Fruit fly (Drosophila melanogaster) whole organism, prepupa: ENCODE results near the gene ara.

ENCODE experiments used
- Blimp-1 ChIP-seq: fragments of 200-800 bp; sonication (Bioruptor generic); optimal IDR thresholded peaks from 3 replicates; lab custom pipeline; 2017; ENCODE audit warnings: missing biosample characterization, missing genetic modification characterization, mild to moderate bottlenecking, moderate library complexity, missing genetic modification reagents
- CG10631 ChIP-seq: fragments of 200-800 bp; sonication (Bioruptor generic); optimal IDR thresholded peaks from 2 replicates; lab custom pipeline; 2016; ENCODE audit warnings: missing biosample characterization, missing genetic modification characterization
- CG11294 ChIP-seq: fragments of 200-800 bp; sonication (Bioruptor generic); IDR thresholded peaks from 2 replicates; pipeline ENCODE4 v1.3.6; 2022; ENCODE audit warnings: missing biosample characterization, missing genetic modification characterization
- CG11762 ChIP-seq: fragments of 200-800 bp; sonication (Bioruptor generic); optimal IDR thresholded peaks from 3 replicates; lab custom pipeline; 2016; ENCODE audit warnings: missing biosample characterization, missing genetic modification characterization; ENCODE audit not compliant: insufficient read depth
- CG11902 ChIP-seq: fragments of 200-800 bp; sonication (Bioruptor generic); optimal IDR thresholded peaks from 3 replicates; lab custom pipeline; 2016; ENCODE audit warnings: missing biosample characterization, missing genetic modification characterization
- CG1621 ChIP-seq: fragments of 200-800 bp; sonication (Bioruptor generic); optimal IDR thresholded peaks from 3 replicates; lab custom pipeline; 2018; ENCODE audit warnings: missing biosample characterization, mild to moderate bottlenecking, missing genetic modification characterization
- CG16779 ChIP-seq: fragments of 200-800 bp; sonication (Bioruptor generic); optimal IDR thresholded peaks from 3 replicates; lab custom pipeline; 2017; ENCODE audit warnings: missing biosample characterization, mild to moderate bottlenecking, missing genetic modification characterization
- CG3032 ChIP-seq: fragments of 200-800 bp; optimal IDR thresholded peaks from 2 replicates; lab custom pipeline; 2019; ENCODE audit warnings: missing biosample characterization, mild to moderate bottlenecking, missing genetic modification characterization, moderate library complexity
- CG32006 ChIP-seq: fragments of 200-800 bp; sonication (Bioruptor generic); optimal IDR thresholded peaks from 3 replicates; lab custom pipeline; 2017; ENCODE audit warnings: missing biosample characterization, mild to moderate bottlenecking, missing genetic modification characterization
- CG34406 ChIP-seq: fragments of 200-800 bp; sonication (Bioruptor generic); optimal IDR thresholded peaks from 3 replicates; lab custom pipeline; 2016; ENCODE audit warnings: missing biosample characterization, missing genetic modification characterization
- CG3919 ChIP-seq: fragments of 200-800 bp; sonication (Bioruptor generic); optimal IDR thresholded peaks from 3 replicates; lab custom pipeline; 2016; ENCODE audit warnings: missing biosample characterization, missing genetic modification characterization
- CG4318 ChIP-seq: fragments of 200-800 bp; sonication (Bioruptor generic); optimal IDR thresholded peaks from 3 replicates; lab custom pipeline; 2017; ENCODE audit warnings: missing biosample characterization, mild to moderate bottlenecking, missing genetic modification characterization
- CG6163 ChIP-seq: fragments of 200-800 bp; sonication (Bioruptor generic); IDR thresholded peaks from 3 replicates; pipeline ENCODE4 v1.3.6; 2022; ENCODE audit warnings: missing biosample characterization, missing genetic modification characterization
- CG6792 ChIP-seq: fragments of 200-800 bp; sonication (Bioruptor generic); optimal IDR thresholded peaks from 3 replicates; lab custom pipeline; 2016; ENCODE audit warnings: missing biosample characterization, missing genetic modification characterization
- CG6808 ChIP-seq: fragments of 200-800 bp; sonication (Bioruptor generic); optimal IDR thresholded peaks from 3 replicates; lab custom pipeline; 2017; ENCODE audit warnings: missing biosample characterization, missing genetic modification characterization, mild to moderate bottlenecking, moderate library complexity, missing genetic modification reagents
- CG6854 ChIP-seq: fragments of 200-800 bp; sonication (Bioruptor generic); optimal IDR thresholded peaks from 2 replicates; lab custom pipeline; 2017; ENCODE audit warnings: missing biosample characterization, mild to moderate bottlenecking, missing genetic modification characterization
- CG8119 ChIP-seq: fragments of 200-800 bp; sonication (Bioruptor generic); IDR thresholded peaks from 3 replicates; pipeline ENCODE4 v1.3.6; 2022; ENCODE audit warnings: missing biosample characterization, missing genetic modification characterization
- CG8319 ChIP-seq: fragments of 200-800 bp; sonication (Bioruptor generic); optimal IDR thresholded peaks from 3 replicates; lab custom pipeline; 2016; ENCODE audit warnings: missing biosample characterization, missing genetic modification characterization
- CG8632 ChIP-seq: fragments of 200-800 bp; sonication (Bioruptor generic); optimal IDR thresholded peaks from 3 replicates; lab custom pipeline; 2016; ENCODE audit warnings: missing biosample characterization, missing genetic modification characterization
- CG9139 ChIP-seq: fragments of 200-800 bp; sonication (Bioruptor generic); optimal IDR thresholded peaks from 3 replicates; lab custom pipeline; 2017; ENCODE audit warnings: missing biosample characterization, mild to moderate bottlenecking, missing genetic modification characterization
- Eip75B ChIP-seq: fragments of 200-800 bp; sonication (Bioruptor generic); optimal IDR thresholded peaks from 3 replicates; lab custom pipeline; 2016; ENCODE audit warnings: missing biosample characterization, missing genetic modification characterization
- Ets21C ChIP-seq: fragments of 200-800 bp; sonication (Bioruptor generic); optimal IDR thresholded peaks from 3 replicates; lab custom pipeline; 2016; ENCODE audit warnings: missing biosample characterization, missing genetic modification characterization
- Ets96B ChIP-seq: fragments of 200-800 bp; optimal IDR thresholded peaks from 2 replicates; lab custom pipeline; 2019; ENCODE audit warnings: missing biosample characterization, mild to moderate bottlenecking, missing genetic modification characterization, moderate library complexity
- Gug ChIP-seq: fragments of 200-800 bp; sonication (Bioruptor generic); IDR thresholded peaks from 2 replicates; pipeline ENCODE4 v1.3.6; 2022; ENCODE audit warnings: missing biosample characterization, missing genetic modification characterization
- Lpt ChIP-seq: fragments of 200-800 bp; sonication (Bioruptor generic); optimal IDR thresholded peaks from 3 replicates; lab custom pipeline; 2016; ENCODE audit warnings: missing biosample characterization, missing genetic modification characterization
- OdsH ChIP-seq: fragments of 200-800 bp; sonication (Bioruptor generic); optimal IDR thresholded peaks from 3 replicates; lab custom pipeline; 2016; ENCODE audit warnings: missing biosample characterization, missing genetic modification characterization
- Smox ChIP-seq: fragments of 200-800 bp; sonication (Bioruptor generic); optimal IDR thresholded peaks from 3 replicates; lab custom pipeline; 2016; ENCODE audit warnings: missing biosample characterization, missing genetic modification characterization
- Sox102F ChIP-seq: fragments of 200-800 bp; sonication (Bioruptor generic); optimal IDR thresholded peaks from 2 replicates; lab custom pipeline; 2016; ENCODE audit warnings: missing biosample characterization, mild to moderate bottlenecking, missing genetic modification characterization
- Sox14 ChIP-seq: fragments of 200-800 bp; sonication (Bioruptor generic); optimal IDR thresholded peaks from 3 replicates; lab custom pipeline; 2016; ENCODE audit warnings: missing biosample characterization, missing genetic modification characterization
- Sox15 ChIP-seq: fragments of 200-800 bp; sonication (Bioruptor generic); optimal IDR thresholded peaks from 3 replicates; lab custom pipeline; 2016; ENCODE audit warnings: missing biosample characterization, missing genetic modification characterization
- acj6 ChIP-seq: fragments of 200-800 bp; sonication (Bioruptor generic); optimal IDR thresholded peaks from 3 replicates; lab custom pipeline; 2016; ENCODE audit warnings: missing biosample characterization, missing genetic modification characterization
- cyc ChIP-seq: fragments of 200-800 bp; sonication (Bioruptor generic); optimal IDR thresholded peaks from 3 replicates; lab custom pipeline; 2016; ENCODE audit warnings: missing biosample characterization, missing genetic modification characterization
- dsx ChIP-seq: fragments of 200-800 bp; optimal IDR thresholded peaks from 3 replicates; lab custom pipeline; 2019; ENCODE audit warnings: missing biosample characterization, mild to moderate bottlenecking, missing genetic modification characterization, moderate library complexity; ENCODE audit not compliant: poor library complexity, severe bottlenecking
- eg ChIP-seq: fragments of 200-800 bp; sonication (Bioruptor generic); IDR thresholded peaks from 3 replicates; pipeline ENCODE4 v1.3.6; 2022; ENCODE audit warnings: missing biosample characterization, missing genetic modification characterization
- esn ChIP-seq: fragments of 200-800 bp; sonication (Bioruptor generic); optimal IDR thresholded peaks from 2 replicates; lab custom pipeline; 2016; ENCODE audit warnings: missing biosample characterization, mild to moderate bottlenecking, missing genetic modification characterization, moderate library complexity
- fd59A ChIP-seq: fragments of 200-800 bp; sonication (Bioruptor generic); optimal IDR thresholded peaks from 2 replicates; lab custom pipeline; 2017; ENCODE audit warnings: missing biosample characterization, mild to moderate bottlenecking, missing genetic modification characterization, missing genetic modification reagents
- fd85E ChIP-seq: fragments of 200-800 bp; sonication (Bioruptor generic); optimal IDR thresholded peaks from 3 replicates; lab custom pipeline; 2016; ENCODE audit warnings: missing biosample characterization, missing genetic modification characterization
- fkh ChIP-seq: fragments of 200-800 bp; sonication (Bioruptor generic); optimal IDR thresholded peaks from 3 replicates; lab custom pipeline; 2017; ENCODE audit warnings: missing biosample characterization, mild to moderate bottlenecking, missing genetic modification characterization, moderate library complexity
- lz ChIP-seq: fragments of 200-800 bp; sonication (Bioruptor generic); optimal IDR thresholded peaks from 3 replicates; lab custom pipeline; 2016; ENCODE audit warnings: missing biosample characterization, missing genetic modification characterization
- pdm3 ChIP-seq: fragments of 200-800 bp; sonication (Bioruptor generic); optimal IDR thresholded peaks from 3 replicates; lab custom pipeline; 2016; ENCODE audit warnings: missing biosample characterization, missing genetic modification characterization
- salr ChIP-seq, 2 experiments: fragments of 200-800 bp; sonication (Bioruptor generic); optimal IDR thresholded peaks; 3 replicates each; lab custom pipeline; 2016 to 2018; ENCODE audit warnings: missing biosample characterization in 2 of 2, missing genetic modification characterization in 2 of 2, mild to moderate bottlenecking in 1 of 2
- ss ChIP-seq, 2 experiments: fragments of 200-800 bp; sonication (Bioruptor generic); optimal IDR thresholded peaks; 2 replicates in 1 of 2; 3 replicates in 1 of 2; lab custom pipeline; 2017 to 2018; ENCODE audit warnings: mild to moderate bottlenecking in 2 of 2, missing biosample characterization in 2 of 2, missing genetic modification characterization in 2 of 2, moderate library complexity in 1 of 2
- svp ChIP-seq: fragments of 200-800 bp; sonication (Bioruptor generic); peaks from one replicate; lab custom pipeline; 2016; ENCODE audit warnings: missing biosample characterization, missing genetic modification characterization
- topi ChIP-seq: fragments of 200-800 bp; sonication (Bioruptor generic); optimal IDR thresholded peaks from 3 replicates; lab custom pipeline; 2016; ENCODE audit warnings: missing biosample characterization, missing genetic modification characterization
- vri ChIP-seq: fragments of 200-800 bp; sonication (Bioruptor generic); optimal IDR thresholded peaks from 3 replicates; lab custom pipeline; 2016; ENCODE audit warnings: missing biosample characterization, mild to moderate bottlenecking, missing genetic modification characterization

Gene ara

dm6 chr3L:12606292-12606691, 25.8 kb downstream of the ara start:
- TF ChIP-seq fkh (GFP tag; lab: Kevin White, UChicago) (peak; percentile 77), dsx (GFP tag; lab: Kevin White, UChicago) (no peak)
- TF ChIP-seq, all 60 proteins: peak for 1

- TF ChIP-seq Smox (GFP tag; lab: Kevin White, UChicago), result no peak
- TF ChIP-seq CG32006 (GFP tag; lab: Kevin White, UChicago), result no peak
- TF ChIP-seq CG6163, result no peak
- TF ChIP-seq CG16779 (tag; lab: Kevin White, UChicago), result no peak
- TF ChIP-seq Sox14 (GFP tag; lab: Kevin White, UChicago), result peak; percentile 48
- TF ChIP-seq Ets21C (GFP tag; lab: Kevin White, UChicago), result no peak
- no peak for TF ChIP-seq CG11294 (GFP tag; lab: Robert Waterston, UW)
- TF ChIP-seq Sox102F, result no peak
- no peak for TF ChIP-seq cyc (GFP tag; lab: Kevin White, UChicago)
- TF ChIP-seq CG8632 (GFP tag; lab: Kevin White, UChicago), result no peak
- peak; percentile 47 for TF ChIP-seq CG1621 (tag; lab: Kevin White, UChicago)
- TF ChIP-seq CG4318 (GFP tag; lab: Kevin White, UChicago), result no peak
- TF ChIP-seq fkh (GFP tag; lab: Kevin White, UChicago), result peak; percentile 48
- no peak for TF ChIP-seq CG6792 (GFP tag; lab: Kevin White, UChicago)
- 0 out of 3 replicates have a peak, but pooled peaks have one; percentile 45 for TF ChIP-seq CG8119 (GFP tag; lab: Robert Waterston, UW)
- TF ChIP-seq Sox15 (GFP tag; lab: Kevin White, UChicago), result no peak
- TF ChIP-seq Eip75B, result no peak
- TF ChIP-seq vri, result no peak
- no peak for TF ChIP-seq CG6854 (GFP tag; lab: Kevin White, UChicago)
- 0 out of 3 replicates have a peak, but pooled peaks have one; percentile 52 for TF ChIP-seq eg (GFP tag; lab: Robert Waterston, UW)
- TF ChIP-seq Lpt (GFP tag; lab: Kevin White, UChicago), result no peak
- TF ChIP-seq lz (GFP tag; lab: Kevin White, UChicago), result no peak
- no peak for TF ChIP-seq OdsH
- TF ChIP-seq CG34406 (GFP tag; lab: Kevin White, UChicago), result no peak
- peak in 1 of 2 experiments; percentile 21 for TF ChIP-seq ss (GFP tag; optimal IDR thresholded peaks at IDR 0.05; lab: Kevin White, UChicago)
- no peak for TF ChIP-seq CG11762
- TF ChIP-seq Blimp-1 (GFP tag; lab: Kevin White, UChicago), result no peak
- no peak for TF ChIP-seq Ets96B (tag; lab: Kevin White, UChicago)
- no peak for TF ChIP-seq CG8319 (GFP tag; lab: Kevin White, UChicago)
- no peak for TF ChIP-seq Gug (GFP tag; lab: Robert Waterston, UW)
- TF ChIP-seq CG3919 (GFP tag; lab: Kevin White, UChicago), result no peak
- TF ChIP-seq esn (GFP tag; lab: Kevin White, UChicago), result peak; percentile 14
Measured at dm6 chr3L:12609387-12609799, 28.9 kb downstream of the ara start, which contains the start of gene caup. caup (plus strand) TSS chr3L:12609631.

- no peak for TF ChIP-seq svp (GFP tag; lab: Kevin White, UChicago)
- no peak for TF ChIP-seq pdm3
- no peak for TF ChIP-seq fd85E (GFP tag; lab: Kevin White, UChicago)
- TF ChIP-seq Ets21C (GFP tag; lab: Kevin White, UChicago), result no peak
- no peak for TF ChIP-seq salr (GFP tag; optimal IDR thresholded peaks at IDR 0.05; lab: Kevin White, UChicago)
- no peak for TF ChIP-seq fkh (GFP tag; lab: Kevin White, UChicago)
- TF ChIP-seq CG1621 (tag; lab: Kevin White, UChicago), result peak; percentile 42
- TF ChIP-seq CG11294 (GFP tag; lab: Robert Waterston, UW), result no peak
- no peak for TF ChIP-seq topi (GFP tag; lab: Kevin White, UChicago)
- peak; percentile 12 for TF ChIP-seq CG6854 (GFP tag; lab: Kevin White, UChicago)
- TF ChIP-seq cyc (GFP tag; lab: Kevin White, UChicago), result no peak
- no peak for TF ChIP-seq CG16779 (tag; lab: Kevin White, UChicago)
- peak; percentile 53 for TF ChIP-seq CG9139 (GFP tag; lab: Kevin White, UChicago)
- TF ChIP-seq CG10631 (GFP tag; lab: Kevin White, UChicago), result no peak
- no peak for TF ChIP-seq esn (GFP tag; lab: Kevin White, UChicago)
- no peak for TF ChIP-seq OdsH
- TF ChIP-seq CG8119 (GFP tag; lab: Robert Waterston, UW), result no peak
- TF ChIP-seq CG4318 (GFP tag; lab: Kevin White, UChicago), result no peak
- TF ChIP-seq CG8319 (GFP tag; lab: Kevin White, UChicago), result no peak
- TF ChIP-seq dsx (GFP tag; lab: Kevin White, UChicago), result peak; percentile 48
- TF ChIP-seq CG6163, result 0 out of 3 replicates have a peak, but pooled peaks have one; percentile 42
- TF ChIP-seq fd59A (GFP tag; lab: Kevin White, UChicago), result peak; percentile 14
- TF ChIP-seq Sox102F, result no peak
- TF ChIP-seq acj6, result no peak
- no peak for TF ChIP-seq CG11902 (GFP tag; lab: Kevin White, UChicago)
- TF ChIP-seq CG32006 (GFP tag; lab: Kevin White, UChicago), result no peak
- TF ChIP-seq CG6808 (GFP tag; lab: Kevin White, UChicago), result peak; percentile 64
- peak; percentile 6 for TF ChIP-seq CG3032
- no peak for TF ChIP-seq Smox (GFP tag; lab: Kevin White, UChicago)
Measured at dm6 chr3L:12615049-12615448, 34.6 kb downstream of the ara start.
